Fruit fly (Drosophila melanogaster): Measurements from ENCODE around the gene CG31517.

The CG31517 gene

DNA sequence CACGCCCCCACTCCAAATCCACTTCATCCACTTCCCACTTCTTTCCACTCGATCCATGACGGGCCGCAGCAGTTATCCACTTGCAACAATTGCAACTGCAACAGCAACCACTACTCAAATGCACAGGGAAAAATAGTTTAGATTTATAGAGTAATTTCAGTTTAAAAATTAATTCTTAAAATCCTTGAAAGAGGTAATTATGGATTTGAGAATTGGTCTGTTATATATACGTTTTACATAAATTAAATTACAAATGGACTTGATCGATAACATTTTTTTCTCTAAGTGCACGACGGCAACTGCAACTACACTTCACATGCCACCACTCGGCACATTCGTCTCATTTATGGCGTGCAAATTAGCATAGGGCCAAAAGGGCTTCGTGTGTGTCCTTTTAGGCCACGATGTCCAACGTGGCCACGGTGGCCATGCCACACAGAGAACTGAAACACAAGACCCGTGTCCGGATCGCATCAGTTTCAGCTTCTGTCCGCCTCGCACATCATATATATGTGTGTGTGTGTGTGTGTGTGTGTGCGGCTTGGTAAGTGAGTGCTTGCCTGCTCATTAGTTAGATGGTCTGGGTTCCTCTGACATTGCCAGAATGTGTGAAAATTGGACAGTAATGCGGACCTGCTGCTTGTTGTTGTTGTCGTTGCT, 36.8 kb downstream of the CG31517 start (continued):
- TF ChIP-seq Ets97D (GFP tag; optimal IDR thresholded peaks at IDR 0.05) = peak; percentile 4
- no peak for TF ChIP-seq Fer2 (tag; optimal IDR thresholded peaks at IDR 0.05)
- TF ChIP-seq CG13424 (tag; optimal IDR thresholded peaks at IDR 0.05) = peak; percentile 61
- peak; percentile 8 for TF ChIP-seq CG13624 (GFP tag; optimal IDR thresholded peaks at IDR 0.05)
- peak; percentile 44 for TF ChIP-seq HmgZ (tag; optimal IDR thresholded peaks at IDR 0.05)
- TF ChIP-seq eyg (GFP tag; optimal IDR thresholded peaks at IDR 0.05) = peak; percentile 47
- TF ChIP-seq HLH3B (GFP tag; IDR thresholded peaks at IDR 0.05) = peak; percentile 51; the same call in 1 of the 2 replicates
- peak; percentile 82 for TF ChIP-seq gsb-n (tag; optimal IDR thresholded peaks at IDR 0.05)
- peak; percentile 80 for TF ChIP-seq CG12391 (tag; optimal IDR thresholded peaks at IDR 0.05)
- peak; percentile 65 for TF ChIP-seq CG15011 (GFP tag; optimal IDR thresholded peaks at IDR 0.05)
- no peak for TF ChIP-seq her (GFP tag; optimal IDR thresholded peaks at IDR 0.05)
- TF ChIP-seq az2 (GFP tag; optimal IDR thresholded peaks at IDR 0.05) = peak; percentile 61
- peak; percentile 39 for TF ChIP-seq CG3838 (GFP tag; optimal IDR thresholded peaks at IDR 0.05)
- TF ChIP-seq ato (GFP tag; IDR thresholded peaks at IDR 0.05; ENCODE audit: partially characterized antibody) = no peak
- peak; percentile 54; the same call in 1 of the 2 replicates for TF ChIP-seq CG8765 (GFP tag; IDR thresholded peaks at IDR 0.05)
- no peak for TF ChIP-seq CG10565 (GFP tag; optimal IDR thresholded peaks at IDR 0.05)
- TF ChIP-seq CG3726 (GFP tag; IDR thresholded peaks at IDR 0.05) = peak; percentile 71; the same call in 1 of the 3 replicates
- TF ChIP-seq Hsf (GFP tag; optimal IDR thresholded peaks at IDR 0.05) = peak; percentile 73
- peak; percentile 26 for TF ChIP-seq CG9817 (tag; optimal IDR thresholded peaks at IDR 0.05)
- no peak for TF ChIP-seq Opbp (GFP tag; IDR thresholded peaks at IDR 0.05; ENCODE audit: partially characterized antibody)
- TF ChIP-seq Deaf1 (tag; optimal IDR thresholded peaks at IDR 0.05) = peak; percentile 30
- TF ChIP-seq CG14050 (GFP tag; IDR thresholded peaks at IDR 0.05) = peak; percentile 63
- TF ChIP-seq Ptx1 (GFP tag; IDR thresholded peaks at IDR 0.05) = peak; percentile 64
- peak; percentile 78 for TF ChIP-seq CG11504 (tag; optimal IDR thresholded peaks at IDR 0.05)
- TF ChIP-seq CG12942 (GFP tag; optimal IDR thresholded peaks at IDR 0.05) = peak; percentile 52
- TF ChIP-seq D19B (GFP tag; optimal IDR thresholded peaks at IDR 0.05) = no peak
- peak; percentile 57 for TF ChIP-seq esg (GFP tag; conservative IDR thresholded peaks at IDR 0.05)
- TF ChIP-seq cato (GFP tag; optimal IDR thresholded peaks at IDR 0.05; ENCODE audit: borderline replicate concordance) = peak; percentile 6
- peak; percentile 25 for TF ChIP-seq BtbVII (GFP tag; optimal IDR thresholded peaks at IDR 0.05)
- no peak for TF ChIP-seq exex (tag; optimal IDR thresholded peaks at IDR 0.05)
- TF ChIP-seq CG12104 (GFP tag; optimal IDR thresholded peaks at IDR 0.05) = peak; percentile 68
- TF ChIP-seq E2f1 (GFP tag; IDR thresholded peaks at IDR 0.05) = peak; percentile 66
- TF ChIP-seq CG12744 (GFP tag; optimal IDR thresholded peaks at IDR 0.05) = peak; percentile 28
- peak; percentile 81 for TF ChIP-seq CG17361 (GFP tag; IDR thresholded peaks at IDR 0.05)
- TF ChIP-seq onecut (GFP tag; IDR thresholded peaks at IDR 0.05) = peak; percentile 39
- peak; percentile 44 for TF ChIP-seq CG5245 (GFP tag; optimal IDR thresholded peaks at IDR 0.05)
- peak; percentile 58 for TF ChIP-seq CG8359 (GFP tag; optimal IDR thresholded peaks at IDR 0.05; ENCODE audit: borderline replicate concordance)
- TF ChIP-seq ttk (GFP tag; IDR thresholded peaks at IDR 0.05) = peak; percentile 57; the same call in 1 of the 2 replicates
- peak; percentile 33 for TF ChIP-seq Dip3 (GFP tag; optimal IDR thresholded peaks at IDR 0.05)
- TF ChIP-seq CG6689 (GFP tag; IDR thresholded peaks at IDR 0.05) = peak; percentile 75
- peak; percentile 39 for TF ChIP-seq CG16863 (GFP tag; optimal IDR thresholded peaks at IDR 0.05)
- TF ChIP-seq CkIIα-i1 (GFP tag; IDR thresholded peaks at IDR 0.05) = no peak
- TF ChIP-seq HHEX (GFP tag; optimal IDR thresholded peaks at IDR 0.05) = peak; percentile 36
- no peak for TF ChIP-seq pzg (GFP tag; optimal IDR thresholded peaks at IDR 0.05)
- peak; percentile 40; the same call in 1 of the 2 replicates for TF ChIP-seq CG10366 (GFP tag; IDR thresholded peaks at IDR 0.05)
- peak; percentile 26 for TF ChIP-seq HLH54F (GFP tag; optimal IDR thresholded peaks at IDR 0.05)
- peak; percentile 32 for TF ChIP-seq Atf-2 (GFP tag; optimal IDR thresholded peaks at IDR 0.05)
- TF ChIP-seq p53 (GFP tag; optimal IDR thresholded peaks at IDR 0.05) = no peak
- peak; percentile 79 for TF ChIP-seq nmo (GFP tag; optimal IDR thresholded peaks at IDR 0.05)
- TF ChIP-seq Xbp1 (GFP tag; optimal IDR thresholded peaks at IDR 0.05) = peak; percentile 77

All from whole organism, embryonic.